Fruit fly (Drosophila melanogaster) S2 (cell line): ENCODE data around the gene LpR2.

Experiments
- CG8478 ChIP-seq: fragments of >200 bp; optimal IDR thresholded peaks from 2 replicates; lab custom pipeline; 2018
- CTCF ChIP-seq, 2 experiments: fragments of >200 bp; optimal IDR thresholded peaks; 2 replicates each; lab custom pipeline; 2018

LpR2 gene

dm6 chr3R:25753798-25754197 is 13.5 kb upstream of the LpR2 start:
- TF ChIP-seq CG8478 (lab: Kevin White, UChicago): no peak
- TF ChIP-seq CTCF (optimal IDR thresholded peaks at IDR 0.05; lab: Kevin White, UChicago): no peak

DNA sequence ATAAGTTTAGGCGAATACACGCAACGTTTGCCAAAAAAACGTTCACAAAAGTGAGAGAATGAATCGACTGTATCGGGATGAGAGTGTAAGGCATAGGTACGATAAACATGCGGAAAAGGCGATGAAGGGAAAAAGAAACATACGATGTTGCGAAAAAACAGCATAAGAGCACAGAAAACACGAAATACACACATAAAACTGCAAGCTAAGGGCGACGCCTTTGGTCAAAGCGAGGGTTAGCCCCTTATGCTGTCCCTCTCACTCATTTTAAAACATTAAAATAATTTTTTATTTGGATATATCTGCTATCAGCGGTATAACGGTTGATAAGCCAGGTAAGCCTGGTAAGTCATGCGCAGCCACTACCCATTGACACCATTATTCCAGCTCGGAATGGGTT is 538 bp downstream of the LpR2 start:
- TF ChIP-seq CTCF (optimal IDR thresholded peaks at IDR 0.05; lab: Kevin White, UChicago) (no peak), CG8478 (lab: Kevin White, UChicago) (no peak)

DNA sequence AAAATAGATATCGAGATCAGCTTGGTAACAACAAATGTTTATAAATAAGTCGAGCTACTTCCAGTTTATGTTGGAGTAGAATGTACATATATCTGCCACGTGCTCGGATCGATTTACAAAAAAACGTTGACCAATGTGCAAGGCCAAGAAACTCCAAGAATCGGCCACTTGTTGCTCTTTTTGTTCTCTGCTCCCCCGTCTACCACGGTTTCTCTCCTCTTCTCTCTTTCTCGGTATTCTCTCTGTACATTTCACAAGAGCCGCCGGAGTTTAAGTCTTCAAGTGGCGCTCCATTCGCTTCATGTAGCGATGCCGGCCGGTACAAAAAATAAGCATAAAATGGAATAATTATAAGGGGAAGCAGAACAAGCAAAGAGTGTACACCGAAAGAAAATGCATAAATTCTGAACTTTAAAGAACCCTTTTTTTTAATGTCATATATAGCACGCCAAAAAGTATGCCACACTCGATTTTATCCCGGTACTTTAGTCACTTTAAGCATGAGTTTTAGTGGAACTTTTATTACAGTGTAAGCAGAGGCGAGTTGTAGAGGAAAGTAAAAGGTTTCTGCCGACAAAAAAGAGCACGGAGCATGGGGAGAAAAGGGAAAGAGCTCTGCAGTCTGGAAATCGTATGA is 2.4 kb downstream of the LpR2 start:
- no peak for TF ChIP-seq CTCF (optimal IDR thresholded peaks at IDR 0.05; lab: Kevin White, UChicago)
- TF ChIP-seq CG8478 (lab: Kevin White, UChicago): no peak

DNA sequence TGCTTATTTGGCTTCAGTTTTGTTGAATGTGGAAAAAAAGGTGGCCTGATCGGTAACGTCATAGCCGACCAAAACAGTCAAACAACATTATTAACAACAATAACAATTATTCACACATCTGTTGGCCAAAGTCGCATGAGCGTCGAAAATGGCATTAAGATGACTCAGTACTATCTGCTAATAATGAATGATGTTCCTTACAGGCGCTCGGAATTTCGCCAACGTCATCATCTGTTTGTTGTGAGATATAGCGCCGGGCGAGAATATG is 4.5 kb downstream of the LpR2 start:
- TF ChIP-seq CTCF (optimal IDR thresholded peaks at IDR 0.05; lab: Kevin White, UChicago) (no peak), CG8478 (lab: Kevin White, UChicago) (no peak)

dm6 chr3R:25734967-25735800 is 5.1 kb downstream of the LpR2 start:
- TF ChIP-seq CG8478 (lab: Kevin White, UChicago) (no peak), CTCF (optimal IDR thresholded peaks at IDR 0.05; lab: Kevin White, UChicago) (no peak)

- no peak for TF ChIP-seq CTCF (optimal IDR thresholded peaks at IDR 0.05; lab: Kevin White, UChicago)
- TF ChIP-seq CG8478 (lab: Kevin White, UChicago): no peak
These were observed 16.5 kb downstream of the LpR2 start for dm6 chr3R:25723795-25724194.

DNA sequence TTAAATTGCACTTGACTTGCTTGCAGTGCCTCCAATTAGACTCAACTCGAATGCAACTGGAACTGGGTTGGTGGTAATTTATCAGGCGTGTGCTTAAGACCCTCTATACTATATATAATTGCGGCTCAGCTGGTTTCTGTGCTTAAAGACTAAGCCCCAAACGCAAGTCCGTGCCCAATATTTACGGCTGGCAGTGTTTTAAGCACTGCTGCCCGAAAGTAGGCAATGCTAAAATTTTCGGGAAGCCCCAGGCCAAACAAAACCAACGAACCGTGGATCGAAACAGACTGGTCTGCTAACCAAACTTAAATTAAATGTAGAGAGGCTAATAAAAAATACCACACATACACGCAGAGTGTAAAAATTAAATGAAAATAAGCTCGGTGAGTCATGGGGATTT is 19.2 kb downstream of the LpR2 start:
- TF ChIP-seq CTCF (optimal IDR thresholded peaks at IDR 0.05; lab: Kevin White, UChicago): no peak
- no peak for TF ChIP-seq CG8478 (lab: Kevin White, UChicago)

- no peak for TF ChIP-seq CG8478 (lab: Kevin White, UChicago)
- no peak for TF ChIP-seq CTCF (optimal IDR thresholded peaks at IDR 0.05; lab: Kevin White, UChicago)
These were observed 20.2 kb downstream of the LpR2 start for dm6 chr3R:25720024-25720574.

DNA sequence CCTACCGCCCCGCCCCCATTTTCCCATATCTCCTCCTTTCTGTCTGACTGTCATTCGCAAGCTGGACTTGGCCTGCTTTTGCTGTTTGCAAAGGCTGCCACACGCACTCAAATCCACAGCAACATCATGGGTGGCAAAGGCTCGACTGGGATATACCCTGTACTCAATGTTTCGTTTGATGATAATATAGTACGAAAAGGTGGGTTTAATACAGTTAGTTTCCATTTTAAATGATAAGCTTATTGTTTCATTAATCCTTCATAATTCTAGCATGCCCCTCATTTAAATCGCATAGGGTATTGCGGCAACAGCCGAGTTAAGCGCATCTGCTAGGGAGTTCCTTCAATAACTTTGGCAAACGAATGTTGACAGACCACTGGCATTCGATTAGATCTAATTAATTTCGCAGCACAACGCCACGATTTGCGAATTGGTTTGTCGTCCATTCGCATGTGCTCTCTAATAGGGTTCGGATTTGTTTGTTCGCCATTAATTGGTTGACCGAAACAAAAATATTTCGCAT is 46.0 kb downstream of the LpR2 start:
- TF ChIP-seq CTCF (optimal IDR thresholded peaks at IDR 0.05; lab: Kevin White, UChicago) (no peak), CG8478 (lab: Kevin White, UChicago) (no peak)

- TF ChIP-seq CTCF (optimal IDR thresholded peaks at IDR 0.05; lab: Kevin White, UChicago): no peak
- no peak for TF ChIP-seq CG8478 (lab: Kevin White, UChicago)
These were observed 53.4 kb downstream of the LpR2 start, which contains the start of gene CLS for dm6 chr3R:25686698-25687420. Gene CLS, minus strand, starts transcription at chr3R:25687370.

DNA sequence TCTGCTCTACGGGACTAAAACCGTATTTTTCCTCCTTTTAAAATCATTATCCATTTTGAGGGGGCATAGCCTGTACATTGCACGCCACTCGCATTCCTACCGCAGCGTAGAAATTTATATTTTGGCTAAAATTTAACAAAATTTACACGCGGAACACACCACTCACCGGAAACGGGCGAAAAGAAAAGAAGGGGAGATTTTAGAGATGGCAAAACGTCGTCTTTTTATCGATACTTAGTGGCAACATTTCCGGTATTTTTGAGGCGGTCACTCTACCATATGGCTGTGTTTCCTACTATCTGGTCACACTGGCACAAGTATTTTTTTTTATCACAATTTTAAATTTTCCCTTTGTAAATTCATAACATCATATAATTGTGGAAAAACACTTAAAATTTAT is 55.4 kb downstream of the LpR2 start, which contains the start of gene RpL27:
Gene RpL27, minus strand, starts transcription at position 193 of the 400 bp plus-strand sequence.
- TF ChIP-seq CTCF (optimal IDR thresholded peaks at IDR 0.05; lab: Kevin White, UChicago): no peak
- no peak for TF ChIP-seq CG8478 (lab: Kevin White, UChicago)

DNA sequence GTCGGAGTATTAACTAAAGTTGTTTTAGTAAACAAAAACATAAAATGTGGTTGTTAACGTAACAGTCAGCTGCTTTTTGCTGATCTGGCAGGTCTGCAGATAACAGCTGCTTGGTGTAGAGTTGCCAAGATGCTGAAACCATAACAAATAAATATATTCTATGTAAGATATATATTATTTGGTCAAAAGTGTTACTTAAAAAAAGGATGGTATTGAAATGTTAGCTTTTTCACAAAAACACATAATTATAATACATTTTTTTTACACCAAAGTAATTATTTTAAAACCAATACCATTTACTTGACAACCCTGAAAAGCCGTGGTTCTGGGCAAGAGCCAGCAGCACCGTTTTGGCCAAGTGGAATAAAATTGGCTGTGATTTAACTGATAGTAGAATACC is 59.7 kb downstream of the LpR2 start, which contains the start of the genes CG4743 and Idh3g:
Gene CG4743, minus strand, starts transcription at position 23 of the 400 bp plus-strand sequence.
Gene Idh3g, plus strand, starts transcription at position 318 of the 400 bp plus-strand sequence.
- TF ChIP-seq CG8478 (lab: Kevin White, UChicago): no peak
- TF ChIP-seq CTCF (optimal IDR thresholded peaks at IDR 0.05; lab: Kevin White, UChicago): no peak

- TF ChIP-seq CG8478 (lab: Kevin White, UChicago) (no peak), CTCF (optimal IDR thresholded peaks at IDR 0.05; lab: Kevin White, UChicago) (peak in 1 of 2 experiments; percentile 24)
These were observed 61.7 kb downstream of the LpR2 start, which contains the start of the genes CG4730 and CG5039 for dm6 chr3R:25678489-25679082. Gene CG4730, minus strand, starts transcription at chr3R:25678682. Gene CG5039, plus strand, starts transcription at chr3R:25678683.

- no peak for TF ChIP-seq CTCF (optimal IDR thresholded peaks at IDR 0.05; lab: Kevin White, UChicago)
- no peak for TF ChIP-seq CG8478 (lab: Kevin White, UChicago)
These were observed 74.8 kb downstream of the LpR2 start, which contains the start of gene Lgr3 for dm6 chr3R:25665509-25665908. Gene Lgr3, plus strand, starts transcription at chr3R:25665809.
